Fruit fly (Drosophila melanogaster): ENCODE data around the gene pie.

pie gene

dm6 chr2L:10430802-10431476, 8.4 kb upstream of the pie start, which contains the start of the genes Bug22 and TfIIB (continued):
- TF ChIP-seq Dip3 (GFP tag; optimal IDR thresholded peaks at IDR 0.05) (peak; percentile 70), pnt (GFP tag; optimal IDR thresholded peaks at IDR 0.05) (peak; percentile 43), Hsf (GFP tag; optimal IDR thresholded peaks at IDR 0.05) (peak; percentile 74), Ssrp (tag; optimal IDR thresholded peaks at IDR 0.05) (peak; percentile 58), CG7372 (GFP tag; IDR thresholded peaks at IDR 0.05) (peak; percentile 17; the same call in 1 of the 2 replicates), CG8089 (GFP tag; optimal IDR thresholded peaks at IDR 0.05) (peak; percentile 27), CG32767 (GFP tag; IDR thresholded peaks at IDR 0.05) (no peak), Sry-β (GFP tag; optimal IDR thresholded peaks at IDR 0.05) (peak; percentile 8), Ada2b (GFP tag; IDR thresholded peaks at IDR 0.05) (peak; percentile 60), vvl (GFP tag; IDR thresholded peaks at IDR 0.05) (peak; percentile 84), CG1792 (GFP tag; optimal IDR thresholded peaks at IDR 0.05) (peak; percentile 50), CG2120 (GFP tag; optimal IDR thresholded peaks at IDR 0.05) (peak; percentile 86), CG32532 (GFP tag; IDR thresholded peaks at IDR 0.05) (peak; percentile 74), Vsx1 (GFP tag; optimal IDR thresholded peaks at IDR 0.05) (no peak), CG7786 (GFP tag; optimal IDR thresholded peaks at IDR 0.05) (peak; percentile 66), CG12219 (GFP tag; optimal IDR thresholded peaks at IDR 0.05) (peak; percentile 28), CG6689 (GFP tag; IDR thresholded peaks at IDR 0.05) (peak; percentile 85), sqz (GFP tag; optimal IDR thresholded peaks at IDR 0.05) (peak; percentile 76), dmrt11E (tag; optimal IDR thresholded peaks at IDR 0.05) (peak; percentile 59), Taf1 (GFP tag; IDR thresholded peaks at IDR 0.05) (peak; percentile 50; the same call in 1 of the 2 replicates), sens-2 (GFP tag; IDR thresholded peaks at IDR 0.05) (no peak), CG13775 (GFP tag; optimal IDR thresholded peaks at IDR 0.05) (peak; percentile 77), CG11456 (GFP tag; IDR thresholded peaks at IDR 0.05) (peak; percentile 90), CG3995 (GFP tag; optimal IDR thresholded peaks at IDR 0.05) (peak; percentile 17), CG7963 (GFP tag; IDR thresholded peaks at IDR 0.05; ENCODE audit: partially characterized antibody) (no peak), CG10209 (GFP tag; optimal IDR thresholded peaks at IDR 0.05) (peak; percentile 52), CG11695 (GFP tag; IDR thresholded peaks at IDR 0.05) (no peak), E2f2 (GFP tag; IDR thresholded peaks at IDR 0.05) (peak; percentile 41; the same call in 1 of the 2 replicates), kay (GFP tag; optimal IDR thresholded peaks at IDR 0.05) (peak; percentile 36), CG17385 (GFP tag; optimal IDR thresholded peaks at IDR 0.05) (peak; percentile 66), Xrp1 (GFP tag; IDR thresholded peaks at IDR 0.05) (peak; percentile 71; the same call in 1 of the 2 replicates), Side (GFP tag; optimal IDR thresholded peaks at IDR 0.05) (peak; percentile 37), Nf-YB (GFP tag; optimal IDR thresholded peaks at IDR 0.05) (peak; percentile 51), Ets65A (GFP tag) (peak; percentile 94), Doc3 (GFP tag; IDR thresholded peaks at IDR 0.05; ENCODE audit: partially characterized antibody) (no peak)

DNA sequence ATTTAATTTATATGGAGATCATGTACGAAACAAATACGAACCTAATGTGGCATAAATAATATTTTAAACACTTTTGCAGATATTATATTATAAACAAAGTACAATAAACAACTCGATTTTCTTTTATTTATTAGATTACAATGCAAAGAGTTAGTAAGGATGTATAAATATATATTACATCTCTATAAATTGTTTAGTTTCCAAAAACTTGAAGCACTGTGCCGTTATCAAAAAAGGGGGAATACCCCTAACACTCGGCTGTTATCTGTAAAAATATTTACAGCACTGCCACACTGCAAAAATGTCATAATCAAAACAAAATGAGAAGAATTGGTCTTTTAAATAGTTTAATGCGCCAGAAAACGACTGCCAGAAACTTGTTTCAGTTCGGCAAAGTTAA, 5.9 kb upstream of the pie start, which contains the start of gene CG5188:
CG5188 (plus strand) TSS at position 302 of the 400 bp plus-strand sequence.
- TF ChIP-seq chm (GFP tag; IDR thresholded peaks at IDR 0.05) (no peak), CG18764 (GFP tag; optimal IDR thresholded peaks at IDR 0.05) (peak; percentile 43), bigmax (GFP tag; optimal IDR thresholded peaks at IDR 0.05) (no peak), CG10654 (GFP tag; optimal IDR thresholded peaks at IDR 0.05) (peak; percentile 26), ftz-f1 (GFP tag; optimal IDR thresholded peaks at IDR 0.05) (no peak), HmgZ (tag; optimal IDR thresholded peaks at IDR 0.05) (peak; percentile 40), dmrt99B (tag; optimal IDR thresholded peaks at IDR 0.05) (no peak), CG15011 (GFP tag; optimal IDR thresholded peaks at IDR 0.05) (no peak), vfl (GFP tag; optimal IDR thresholded peaks at IDR 0.05) (peak; percentile 28), Taf1 (GFP tag; IDR thresholded peaks at IDR 0.05) (0 out of 2 replicates have a peak, but pooled peaks have one; percentile 29), sug (tag; optimal IDR thresholded peaks at IDR 0.05) (peak; percentile 35), CG30431 (GFP tag; optimal IDR thresholded peaks at IDR 0.05) (no peak), Fer3 (tag; optimal IDR thresholded peaks at IDR 0.05) (peak; percentile 53), CG4707 (GFP tag; optimal IDR thresholded peaks at IDR 0.05) (no peak), Eip74EF (GFP tag; optimal IDR thresholded peaks at IDR 0.05) (peak in 1 of 2 experiments; percentile 29), nau (GFP tag; optimal IDR thresholded peaks at IDR 0.05) (peak; percentile 10), CG1529 (GFP tag; optimal IDR thresholded peaks at IDR 0.05) (peak; percentile 9)
